Worm (Caenorhabditis elegans) whole organism, late embryonic: ENCODE measurements around the gene C39D10.2.

ENCODE experiments used
- F13H6.1 ChIP-seq: sonication (generic microtip); optimal IDR thresholded peaks from 2 replicates; lab custom pipeline; 2016; ENCODE audit warnings: missing genetic modification characterization, missing compliant biosample characterization
- K09A11.1 ChIP-seq: sonication (generic microtip); optimal IDR thresholded peaks from 2 replicates; lab custom pipeline; 2017; ENCODE audit warnings: antibody characterized with exemption, mild to moderate bottlenecking, missing genetic modification characterization, missing compliant biosample characterization; ENCODE audit not compliant: insufficient read depth
- T23F11.4 ChIP-seq: fragments of 200-800 bp; sonication (Bioruptor generic); optimal IDR thresholded peaks from 2 replicates; lab custom pipeline; 2018; ENCODE audit warnings: mild to moderate bottlenecking, missing genetic modification characterization, missing compliant biosample characterization
- ahr-1 ChIP-seq: sonication (generic microtip); optimal IDR thresholded peaks from 2 replicates; lab custom pipeline; 2016; ENCODE audit warnings: missing genetic modification characterization, missing compliant biosample characterization
- ama-1 ChIP-seq: fragments of 150-350 bp; optimal IDR thresholded peaks from 2 replicates; lab custom pipeline; 2014
- ceh-14 ChIP-seq: sonication (generic microtip); optimal IDR thresholded peaks from 2 replicates; lab custom pipeline; 2016; ENCODE audit warnings: missing genotype, missing genetic modification characterization, missing compliant biosample characterization
- ceh-18 ChIP-seq: sonication (generic microtip); optimal IDR thresholded peaks from 2 replicates; lab custom pipeline; 2016; ENCODE audit warnings: missing genetic modification characterization, missing compliant biosample characterization
- ceh-22 ChIP-seq: sonication (generic microtip); optimal IDR thresholded peaks from 2 replicates; lab custom pipeline; 2017; ENCODE audit warnings: missing biosample characterization, missing genetic modification characterization
- ceh-31 ChIP-seq: sonication (generic microtip); optimal IDR thresholded peaks from 2 replicates; lab custom pipeline; 2016; ENCODE audit warnings: missing genetic modification characterization, missing compliant biosample characterization
- ceh-34 ChIP-seq: sonication (generic microtip); optimal IDR thresholded peaks from 2 replicates; lab custom pipeline; 2016; ENCODE audit warnings: mild to moderate bottlenecking, missing genetic modification characterization, missing compliant biosample characterization
- ceh-45 ChIP-seq: fragments of 200-800 bp; sonication (Bioruptor generic); IDR thresholded peaks from 2 replicates; pipeline ENCODE4 v1.3.6; 2022; ENCODE audit warnings: missing genetic modification reagents, missing genetic modification characterization, missing compliant biosample characterization
- ceh-48 ChIP-seq: sonication (generic microtip); optimal IDR thresholded peaks from 2 replicates; lab custom pipeline; 2016; ENCODE audit warnings: missing genetic modification characterization, inconsistent platforms, missing compliant biosample characterization
- ceh-9 ChIP-seq: sonication (generic microtip); optimal IDR thresholded peaks from 2 replicates; lab custom pipeline; 2016; ENCODE audit warnings: mild to moderate bottlenecking, missing genetic modification characterization, inconsistent platforms, missing compliant biosample characterization
- che-1 ChIP-seq: sonication (generic microtip); optimal IDR thresholded peaks from 2 replicates; lab custom pipeline; 2016; ENCODE audit warnings: mild to moderate bottlenecking, missing genetic modification characterization, missing compliant biosample characterization
- dmd-4 ChIP-seq: sonication (generic microtip); optimal IDR thresholded peaks from 2 replicates; lab custom pipeline; 2016; ENCODE audit warnings: borderline replicate concordance, missing genetic modification characterization, missing compliant biosample characterization
- dve-1 ChIP-seq: sonication (generic microtip); optimal IDR thresholded peaks from 2 replicates; lab custom pipeline; 2017; ENCODE audit warnings: antibody characterized with exemption, mild to moderate bottlenecking, missing genetic modification characterization, missing compliant biosample characterization
- elt-2 ChIP-seq: sonication (generic microtip); optimal IDR thresholded peaks from 2 replicates; lab custom pipeline; 2016; ENCODE audit warnings: missing genetic modification reagents, missing genetic modification characterization, missing compliant biosample characterization
- elt-4 ChIP-seq: sonication (generic microtip); optimal IDR thresholded peaks from 2 replicates; lab custom pipeline; 2016; ENCODE audit warnings: missing genetic modification characterization, missing compliant biosample characterization
- fkh-10 ChIP-seq: fragments of 150-350 bp; optimal IDR thresholded peaks from 2 replicates; lab custom pipeline; 2014; ENCODE audit warnings: missing biosample characterization, missing genetic modification reagents, missing genetic modification characterization
- fkh-6 ChIP-seq: sonication (generic microtip); optimal IDR thresholded peaks from 2 replicates; lab custom pipeline; 2016; ENCODE audit warnings: missing genetic modification characterization, missing compliant biosample characterization
- hlh-15 ChIP-seq: sonication (generic microtip); optimal IDR thresholded peaks from 2 replicates; lab custom pipeline; 2016; ENCODE audit warnings: missing genetic modification characterization, missing compliant biosample characterization
- lim-6 ChIP-seq: sonication (generic microtip); optimal IDR thresholded peaks from 2 replicates; lab custom pipeline; 2016; ENCODE audit warnings: missing genetic modification characterization, missing compliant biosample characterization
- mec-3 ChIP-seq: sonication (generic microtip); optimal IDR thresholded peaks from 2 replicates; lab custom pipeline; 2016; ENCODE audit warnings: borderline replicate concordance, missing genetic modification characterization, missing compliant biosample characterization
- nfya-1 ChIP-seq: sonication (generic microtip); optimal IDR thresholded peaks from 2 replicates; lab custom pipeline; 2017; ENCODE audit warnings: missing genetic modification characterization, mild to moderate bottlenecking, missing compliant biosample characterization, antibody characterized with exemption, moderate library complexity
- nhr-11 ChIP-seq: fragments of 150-350 bp; optimal IDR thresholded peaks from 2 replicates; lab custom pipeline; 2014; ENCODE audit warnings: missing biosample characterization, missing genetic modification characterization
- nhr-232 ChIP-seq: sonication (generic microtip); optimal IDR thresholded peaks from 2 replicates; lab custom pipeline; 2016; ENCODE audit warnings: missing genetic modification characterization, missing compliant biosample characterization
- npax-4 ChIP-seq: sonication (generic microtip); optimal IDR thresholded peaks from 2 replicates; lab custom pipeline; 2016; ENCODE audit warnings: missing genetic modification characterization, missing compliant biosample characterization
- odd-2 ChIP-seq: sonication (generic microtip); optimal IDR thresholded peaks from 2 replicates; lab custom pipeline; 2017; ENCODE audit warnings: antibody characterized with exemption, mild to moderate bottlenecking, missing genetic modification characterization, missing compliant biosample characterization
- pag-3 ChIP-seq: sonication (generic microtip); optimal IDR thresholded peaks from 2 replicates; lab custom pipeline; 2016; ENCODE audit warnings: missing compliant biosample characterization, missing genetic modification characterization, borderline replicate concordance
- pat-9 ChIP-seq: fragments of 200-800 bp; sonication (Bioruptor generic); optimal IDR thresholded peaks from 2 replicates; lab custom pipeline; 2018; ENCODE audit warnings: mild to moderate bottlenecking, missing genetic modification characterization, moderate library complexity, missing compliant biosample characterization
- pha-2 ChIP-seq: sonication (generic microtip); optimal IDR thresholded peaks from 2 replicates; lab custom pipeline; 2017; ENCODE audit warnings: mild to moderate bottlenecking, missing genetic modification characterization, missing compliant biosample characterization
- ref-2 ChIP-seq: sonication (generic microtip); optimal IDR thresholded peaks from 2 replicates; lab custom pipeline; 2016; ENCODE audit warnings: missing genetic modification characterization, missing compliant biosample characterization
- sdc-2 ChIP-seq: sonication (generic microtip); optimal IDR thresholded peaks from 2 replicates; lab custom pipeline; 2016; ENCODE audit warnings: missing genotype, missing genetic modification characterization, missing compliant biosample characterization
- sox-2 ChIP-seq: fragments of 200-800 bp; sonication (Bioruptor generic); IDR thresholded peaks from 2 replicates; pipeline ENCODE4 v1.3.6; 2022; ENCODE audit warnings: missing genetic modification reagents, missing genetic modification characterization, missing compliant biosample characterization
- sox-4 ChIP-seq: sonication (generic microtip); optimal IDR thresholded peaks from 2 replicates; lab custom pipeline; 2017; ENCODE audit warnings: mild to moderate bottlenecking, missing genetic modification characterization, inconsistent platforms, missing compliant biosample characterization
- syd-9 ChIP-seq: sonication (generic microtip); optimal IDR thresholded peaks from 2 replicates; lab custom pipeline; 2016; ENCODE audit warnings: mild to moderate bottlenecking, missing genetic modification characterization, moderate library complexity, missing compliant biosample characterization
- tbx-7 ChIP-seq: sonication (generic microtip); optimal IDR thresholded peaks from 2 replicates; lab custom pipeline; 2016; ENCODE audit warnings: missing genotype, missing genetic modification characterization, missing compliant biosample characterization
- unc-3 ChIP-seq, 2 experiments: fragments of 200-800 bp in 1 of 2; sonication (Bioruptor generic) in 1 of 2; sonication (generic microtip) in 1 of 2; conservative IDR thresholded peaks in 1 of 2; optimal IDR thresholded peaks in 1 of 2; 2 replicates each; pipeline versions ENCODE4 v1.3.6 to Lab custom; 2016 to 2022; ENCODE audit warnings: missing compliant biosample characterization in 2 of 2, missing genetic modification characterization in 2 of 2, missing genetic modification reagents in 1 of 2
- unc-42 ChIP-seq: sonication (generic microtip); optimal IDR thresholded peaks from 2 replicates; lab custom pipeline; 2016; ENCODE audit warnings: missing genotype, missing genetic modification characterization, missing compliant biosample characterization
- unc-55 ChIP-seq: sonication (generic microtip); optimal IDR thresholded peaks from 2 replicates; lab custom pipeline; 2017; ENCODE audit warnings: missing biosample characterization, missing genetic modification reagents, missing genetic modification characterization
- zip-5 ChIP-seq: sonication (generic microtip); optimal IDR thresholded peaks from 2 replicates; lab custom pipeline; 2016; ENCODE audit warnings: missing genetic modification characterization, missing compliant biosample characterization
- ztf-16 ChIP-seq: sonication (generic microtip); optimal IDR thresholded peaks from 2 replicates; lab custom pipeline; 2017; ENCODE audit warnings: missing genetic modification characterization, missing compliant biosample characterization

The C39D10.2 gene

ce11 chrX:7888915-7889314 is at the start of gene C39D10.2:
Gene C39D10.2 (plus strand): TSS chrX:7889215.
- TF ChIP-seq hlh-15 (tag; lab: Kevin White, UChicago): no peak
- TF ChIP-seq T23F11.4 (GFP tag; lab: Kevin White, UChicago): no peak
- TF ChIP-seq syd-9 (tag; lab: Kevin White, UChicago): no peak
- TF ChIP-seq zip-5 (tag; lab: Kevin White, UChicago): no peak
- TF ChIP-seq pag-3 (tag; lab: Kevin White, UChicago): no peak
- TF ChIP-seq ceh-34 (tag; lab: Kevin White, UChicago): no peak
- TF ChIP-seq odd-2 (tag; lab: Kevin White, UChicago): no peak
- TF ChIP-seq K09A11.1 (tag; lab: Kevin White, UChicago): no peak
- TF ChIP-seq mec-3 (tag; lab: Kevin White, UChicago): no peak
- no peak for TF ChIP-seq dve-1 (tag; lab: Kevin White, UChicago)
- TF ChIP-seq che-1: no peak
- no peak for TF ChIP-seq lim-6 (tag; lab: Kevin White, UChicago)
- no peak for TF ChIP-seq pha-2 (tag; lab: Kevin White, UChicago)
- TF ChIP-seq nhr-232 (tag; lab: Kevin White, UChicago): no peak
- no peak for TF ChIP-seq dmd-4 (tag; lab: Kevin White, UChicago)
- no peak for TF ChIP-seq fkh-6 (tag; lab: Kevin White, UChicago)
- TF ChIP-seq ceh-14: no peak
- TF ChIP-seq ceh-18 (tag; lab: Kevin White, UChicago): no peak

DNA sequence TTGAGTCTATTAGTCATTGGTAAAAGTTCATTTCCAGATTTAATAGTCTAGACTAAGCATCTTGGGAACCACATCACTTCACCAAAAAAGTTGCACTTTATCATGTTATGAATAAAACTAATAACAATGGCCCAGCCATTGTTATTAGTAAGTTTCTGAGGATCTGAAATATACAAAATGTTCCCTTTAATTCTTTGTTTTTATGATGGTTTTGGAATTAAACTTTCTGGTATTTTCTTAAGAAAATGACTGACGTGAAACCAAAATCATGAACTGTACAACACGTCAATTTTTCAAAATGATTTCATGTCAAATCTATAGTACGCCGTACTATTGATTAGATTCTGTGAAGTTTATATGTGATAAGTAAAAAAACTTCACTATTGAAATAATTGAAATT is 49.0 kb upstream of the C39D10.2 start:
- no peak for TF ChIP-seq sox-4 (tag; lab: Kevin White, UChicago)
- TF ChIP-seq ceh-45 (GFP tag; lab: Robert Waterston, UW): no peak
- no peak for TF ChIP-seq pag-3 (tag; lab: Kevin White, UChicago)
- TF ChIP-seq pat-9 (tag; lab: Kevin White, UChicago): no peak
- no peak for TF ChIP-seq K09A11.1 (tag; lab: Kevin White, UChicago)
- TF ChIP-seq odd-2 (tag; lab: Kevin White, UChicago): no peak
- TF ChIP-seq ceh-48 (tag; lab: Kevin White, UChicago): no peak
- no peak for TF ChIP-seq unc-55 (GFP tag; lab: Kevin White, UChicago)
- TF ChIP-seq ama-1 (lab: Kevin White, UChicago): no peak
- TF ChIP-seq ceh-9 (tag; lab: Kevin White, UChicago): no peak
- TF ChIP-seq fkh-10 (GFP tag; lab: Kevin White, UChicago): no peak
- no peak for TF ChIP-seq tbx-7
- no peak for TF ChIP-seq unc-42
- TF ChIP-seq syd-9 (tag; lab: Kevin White, UChicago): no peak
- TF ChIP-seq nfya-1: no peak
- TF ChIP-seq elt-2 (tag; lab: Kevin White, UChicago): no peak

DNA sequence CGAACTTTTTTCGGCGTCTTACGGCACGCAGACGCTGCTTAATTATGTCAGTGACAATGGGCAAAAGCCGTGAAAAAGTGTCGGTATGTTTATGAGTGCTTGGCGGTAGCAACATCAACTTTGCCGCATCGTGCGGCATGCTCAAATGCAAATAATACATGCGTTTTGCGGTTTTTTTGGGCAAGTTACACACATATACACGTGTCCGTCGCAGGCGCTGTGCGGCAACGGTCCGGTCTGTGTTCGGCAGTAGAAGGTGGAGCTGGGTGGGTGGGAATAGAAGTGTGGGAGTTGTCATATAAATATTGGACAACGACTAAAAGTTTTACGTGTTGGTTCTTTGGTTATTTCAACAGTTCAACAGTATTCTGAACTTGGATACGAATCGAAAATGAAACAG is 46.8 kb upstream of the C39D10.2 start, which contains the start of gene idpp-11:
Gene idpp-11, plus strand, starts transcription at position 301 of the 400 bp plus-strand sequence.
- TF ChIP-seq elt-2 (tag; lab: Kevin White, UChicago) (no peak), sdc-2 (tag; lab: Kevin White, UChicago) (no peak), dmd-4 (tag; lab: Kevin White, UChicago) (no peak), elt-4 (tag; lab: Kevin White, UChicago) (no peak), lim-6 (tag; lab: Kevin White, UChicago) (no peak), hlh-15 (tag; lab: Kevin White, UChicago) (no peak), ref-2 (tag; lab: Kevin White, UChicago) (no peak), ahr-1 (tag; lab: Kevin White, UChicago) (no peak), unc-3 (GFP tag; conservative IDR thresholded peaks at IDR 0.05; lab: Robert Waterston, UW) (no peak), unc-3 (tag; optimal IDR thresholded peaks at IDR 0.05; lab: Kevin White, UChicago) (no peak), syd-9 (tag; lab: Kevin White, UChicago) (no peak), fkh-10 (GFP tag; lab: Kevin White, UChicago) (no peak), zip-5 (tag; lab: Kevin White, UChicago) (no peak), sox-2 (no peak), tbx-7 (no peak), F13H6.1 (tag; lab: Kevin White, UChicago) (no peak), npax-4 (tag; lab: Kevin White, UChicago) (no peak), ceh-31 (tag; lab: Kevin White, UChicago) (no peak), nhr-11 (no peak), ceh-22 (tag; lab: Kevin White, UChicago) (no peak), ztf-16 (tag; lab: Kevin White, UChicago) (no peak)
